Fruit fly (Drosophila melanogaster) whole organism, pupa: ENCODE data around the gene LanB1.

Experiments used
- CG12605 ChIP-seq: fragments of 200-800 bp; sonication (Bioruptor generic); IDR thresholded peaks from 2 replicates; pipeline ENCODE4 v1.3.6; 2022; ENCODE audit warnings: missing biosample characterization, missing genetic modification characterization
- CG14655 ChIP-seq: fragments of 200-800 bp; sonication (Bioruptor generic); optimal IDR thresholded peaks from 3 replicates; lab custom pipeline; 2017; ENCODE audit warnings: mild to moderate bottlenecking, missing biosample characterization, missing genetic modification reagents, missing genetic modification characterization
- EcR ChIP-seq: fragments of 200-800 bp; sonication (Bioruptor generic); optimal IDR thresholded peaks from 3 replicates; lab custom pipeline; 2019; ENCODE audit warnings: missing biosample characterization, missing genetic modification characterization, mild to moderate bottlenecking, moderate library complexity, missing genetic modification reagents
- Pif1B ChIP-seq: fragments of 200-800 bp; sonication (Bioruptor generic); optimal IDR thresholded peaks from 3 replicates; lab custom pipeline; 2016; ENCODE audit warnings: missing biosample characterization, missing genetic modification characterization
- fd96Ca ChIP-seq: fragments of 200-800 bp; sonication (Bioruptor generic); IDR thresholded peaks from 3 replicates; pipeline ENCODE4 v1.3.6; 2022; ENCODE audit warnings: missing biosample characterization, missing genetic modification characterization

- TF ChIP-seq Pif1B (GFP tag; lab: Kevin White, UChicago): no peak
- peak; percentile 9 for TF ChIP-seq CG14655 (GFP tag; lab: Kevin White, UChicago)
- no peak for TF ChIP-seq fd96Ca (GFP tag; lab: Robert Waterston, UW)
- no peak for TF ChIP-seq EcR (GFP tag; lab: Kevin White, UChicago)
- TF ChIP-seq CG12605 (GFP tag; lab: Robert Waterston, UW): no peak
Observed at dm6 chr2L:7851609-7852008, 40.4 kb downstream of the LanB1 start.
